Fruit fly (Drosophila melanogaster): ENCODE data around the gene sog.
A peak's percentile ranks its signal among the peaks of the same experiment; 100 is the strongest.

sog gene

dm6 chrX:15601285-15601684, 31.9 kb downstream of the sog start:
- TF ChIP-seq tai (GFP tag; optimal IDR thresholded peaks at IDR 0.05) (no peak), rgr (GFP tag; optimal IDR thresholded peaks at IDR 0.05) (no peak), Abd-B (GFP tag; optimal IDR thresholded peaks at IDR 0.05) (no peak), dmrt93B (GFP tag; optimal IDR thresholded peaks at IDR 0.05) (no peak), GATAd (GFP tag; optimal IDR thresholded peaks at IDR 0.05) (no peak), foxo (GFP tag; optimal IDR thresholded peaks at IDR 0.05) (no peak), sage (GFP tag; optimal IDR thresholded peaks at IDR 0.05) (no peak), brk (GFP tag; optimal IDR thresholded peaks at IDR 0.05) (no peak), N (GFP tag; optimal IDR thresholded peaks at IDR 0.05) (no peak), fru (GFP tag; optimal IDR thresholded peaks at IDR 0.05) (no peak), OdsH (GFP tag; optimal IDR thresholded peaks at IDR 0.05) (no peak), lola (GFP tag; optimal IDR thresholded peaks at IDR 0.05) (no peak), Rel (GFP tag; optimal IDR thresholded peaks at IDR 0.05) (no peak), Rel (tag; optimal IDR thresholded peaks at IDR 0.05) (no peak), dsf (GFP tag; optimal IDR thresholded peaks at IDR 0.05; ENCODE audit: borderline replicate concordance) (no peak), ey (GFP tag; optimal IDR thresholded peaks at IDR 0.05) (no peak), CrebA (GFP tag; optimal IDR thresholded peaks at IDR 0.05; ENCODE audit: borderline replicate concordance) (no peak), CG32264 (GFP tag; optimal IDR thresholded peaks at IDR 0.05) (no peak)

DNA sequence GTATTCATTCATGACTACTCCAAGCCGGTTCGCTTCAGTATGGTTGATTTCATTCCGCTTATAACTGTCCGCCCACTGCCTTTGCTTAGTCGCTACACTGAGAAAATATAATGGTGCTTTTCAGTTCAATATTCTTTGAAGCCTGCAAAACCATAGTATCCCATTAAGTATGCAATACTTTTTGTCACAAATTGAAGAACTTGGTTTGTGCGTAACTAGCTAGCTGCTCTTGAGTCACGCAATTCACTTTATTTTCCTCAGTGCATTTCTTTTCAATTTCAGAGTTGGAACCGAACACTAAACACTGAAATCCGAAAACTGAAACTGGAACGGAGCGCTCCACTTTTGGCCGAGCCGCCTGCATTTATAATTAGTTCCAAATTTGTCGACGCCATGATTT, 33.5 kb downstream of the sog start:
- TF ChIP-seq usp (GFP tag; optimal IDR thresholded peaks at IDR 0.05) (no peak), GATAd (GFP tag; optimal IDR thresholded peaks at IDR 0.05) (no peak), fru (GFP tag; optimal IDR thresholded peaks at IDR 0.05) (peak; percentile 4), Myc (optimal IDR thresholded peaks at IDR 0.05) (no peak), ey (GFP tag; optimal IDR thresholded peaks at IDR 0.05) (peak; percentile 7), dsf (GFP tag; optimal IDR thresholded peaks at IDR 0.05; ENCODE audit: borderline replicate concordance) (no peak), dl (GFP tag; optimal IDR thresholded peaks at IDR 0.05; ENCODE audit: insufficient read depth in 1 of 2, partially characterized antibody in 2 of 2) (no peak), lola (GFP tag; optimal IDR thresholded peaks at IDR 0.05) (no peak), h (GFP tag; optimal IDR thresholded peaks at IDR 0.05) (peak; percentile 24), HLH106 (tag; optimal IDR thresholded peaks at IDR 0.05) (peak; percentile 36), Vsx2 (GFP tag; optimal IDR thresholded peaks at IDR 0.05; ENCODE audit: partially characterized antibody) (no peak), Jra (GFP tag; optimal IDR thresholded peaks at IDR 0.05) (no peak), foxo (GFP tag; optimal IDR thresholded peaks at IDR 0.05) (peak in 1 of 2 experiments; percentile 22), Dfd (GFP tag; optimal IDR thresholded peaks at IDR 0.05) (no peak), pan (optimal IDR thresholded peaks at IDR 0.05) (no peak)

- TF ChIP-seq psq (GFP tag; optimal IDR thresholded peaks at IDR 0.05), result no peak
- peak; percentile 19 for TF ChIP-seq rgr (GFP tag; optimal IDR thresholded peaks at IDR 0.05)
- peak; percentile 28 for TF ChIP-seq brk (GFP tag; optimal IDR thresholded peaks at IDR 0.05)
- TF ChIP-seq GATAd (GFP tag; optimal IDR thresholded peaks at IDR 0.05), result no peak
- TF ChIP-seq HLH106 (tag; optimal IDR thresholded peaks at IDR 0.05), result peak; percentile 27
- peak; percentile 13 for TF ChIP-seq h (GFP tag; optimal IDR thresholded peaks at IDR 0.05)
- no peak for TF ChIP-seq jim (GFP tag; optimal IDR thresholded peaks at IDR 0.05)
- TF ChIP-seq usp (GFP tag; optimal IDR thresholded peaks at IDR 0.05), result no peak
- no peak for TF ChIP-seq OdsH (GFP tag; optimal IDR thresholded peaks at IDR 0.05)
- peak; percentile 32 for TF ChIP-seq Hnf4 (GFP tag; optimal IDR thresholded peaks at IDR 0.05)
- no peak for TF ChIP-seq fru (GFP tag; optimal IDR thresholded peaks at IDR 0.05)
- TF ChIP-seq lola (GFP tag; optimal IDR thresholded peaks at IDR 0.05), result no peak
- TF ChIP-seq br (GFP tag; optimal IDR thresholded peaks at IDR 0.05), result no peak
- TF ChIP-seq Dfd (GFP tag; optimal IDR thresholded peaks at IDR 0.05), result no peak
- no peak for TF ChIP-seq sv (GFP tag; optimal IDR thresholded peaks at IDR 0.05)
- peak; percentile 68 for TF ChIP-seq Myc (optimal IDR thresholded peaks at IDR 0.05)
- TF ChIP-seq foxo (GFP tag; optimal IDR thresholded peaks at IDR 0.05), result peak in 1 of 2 experiments; percentile 20
- TF ChIP-seq sage (GFP tag; optimal IDR thresholded peaks at IDR 0.05), result no peak
- TF ChIP-seq Vsx2 (GFP tag; optimal IDR thresholded peaks at IDR 0.05; ENCODE audit: partially characterized antibody), result no peak
Observed at dm6 chrX:15594230-15594857, 38.9 kb downstream of the sog start.

DNA sequence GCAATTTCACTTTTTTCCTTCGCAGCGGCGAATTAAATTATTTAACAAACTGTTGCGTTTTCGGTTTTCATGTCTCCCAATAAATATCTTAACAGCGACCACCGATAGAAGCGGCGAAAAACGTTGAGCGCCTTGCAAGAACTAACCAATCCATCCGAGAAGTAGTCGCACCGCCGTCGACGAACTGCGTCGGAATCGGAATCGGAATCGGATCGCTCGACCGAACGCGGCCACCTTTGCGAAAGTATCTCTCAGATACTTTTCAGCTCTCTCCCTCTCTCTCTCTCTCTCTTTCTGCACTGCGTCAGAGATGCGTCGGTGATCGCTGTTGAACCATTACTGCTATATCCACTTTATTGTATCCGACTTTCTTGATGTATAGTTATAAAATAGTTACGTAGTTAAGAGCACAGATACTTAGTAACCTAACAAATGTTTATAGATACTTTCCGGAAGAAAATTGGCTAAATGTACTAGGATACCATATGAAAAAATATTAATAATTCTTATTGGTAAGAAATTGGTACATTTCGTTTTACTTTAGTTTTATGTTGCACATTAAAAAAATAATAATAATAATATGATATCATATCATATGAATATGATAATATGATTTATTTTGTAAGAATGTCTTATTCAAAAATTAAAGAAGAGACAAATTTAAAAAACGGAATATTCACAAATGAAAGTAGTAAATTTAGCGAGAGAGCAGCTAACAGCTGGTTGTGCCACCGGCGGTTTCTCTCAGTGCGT, 39.6 kb downstream of the sog start, which contains the start of gene Chsy:
Gene Chsy (minus strand): TSS at position 58 of the 753 bp plus-strand sequence.
- TF ChIP-seq Sp1 (GFP tag; optimal IDR thresholded peaks at IDR 0.05) (peak; percentile 44), HLH106 (tag; optimal IDR thresholded peaks at IDR 0.05) (peak; percentile 40), GATAd (GFP tag; optimal IDR thresholded peaks at IDR 0.05) (no peak), CrebA (GFP tag; optimal IDR thresholded peaks at IDR 0.05; ENCODE audit: borderline replicate concordance) (no peak), brk (GFP tag; optimal IDR thresholded peaks at IDR 0.05) (no peak), Hnf4 (GFP tag; optimal IDR thresholded peaks at IDR 0.05) (no peak), fru (GFP tag; optimal IDR thresholded peaks at IDR 0.05) (no peak), Vsx2 (GFP tag; optimal IDR thresholded peaks at IDR 0.05; ENCODE audit: partially characterized antibody) (no peak), pan (optimal IDR thresholded peaks at IDR 0.05) (no peak), Hr83 (GFP tag; optimal IDR thresholded peaks at IDR 0.05; ENCODE audit: poor library complexity, severe bottlenecking) (peak; percentile 5), psq (GFP tag; optimal IDR thresholded peaks at IDR 0.05) (peak; percentile 15), dsf (GFP tag; optimal IDR thresholded peaks at IDR 0.05; ENCODE audit: borderline replicate concordance) (no peak), CG9705 (GFP tag; optimal IDR thresholded peaks at IDR 0.05) (no peak), h (GFP tag; optimal IDR thresholded peaks at IDR 0.05) (no peak), jim (GFP tag; optimal IDR thresholded peaks at IDR 0.05) (no peak), rgr (GFP tag; optimal IDR thresholded peaks at IDR 0.05) (no peak), CG32264 (GFP tag; optimal IDR thresholded peaks at IDR 0.05) (no peak), Rel (GFP tag; optimal IDR thresholded peaks at IDR 0.05) (no peak), Rel (tag; optimal IDR thresholded peaks at IDR 0.05) (no peak), Dif (GFP tag; optimal IDR thresholded peaks at IDR 0.05; ENCODE audit: partially characterized antibody) (peak; percentile 81), lola (GFP tag; optimal IDR thresholded peaks at IDR 0.05) (no peak), Dfd (GFP tag; optimal IDR thresholded peaks at IDR 0.05) (no peak), Abd-B (GFP tag; optimal IDR thresholded peaks at IDR 0.05) (no peak), Mio (GFP tag; optimal IDR thresholded peaks at IDR 0.05) (no peak), dl (GFP tag; optimal IDR thresholded peaks at IDR 0.05; ENCODE audit: insufficient read depth in 1 of 2, partially characterized antibody in 2 of 2) (peak; percentile 40 to 90)
